Worm (Caenorhabditis elegans) whole organism, midembryonic: ENCODE measurements around the gene mlt-11.

Experiments
- T22C8.4 ChIP-seq: fragments of 200-800 bp; sonication (Bioruptor generic); IDR thresholded peaks from 2 replicates; pipeline ENCODE4 v1.3.6; 2022; ENCODE audit warnings: missing genetic modification characterization, missing compliant biosample characterization
- cog-1 ChIP-seq: sonication (generic microtip); optimal IDR thresholded peaks from 2 replicates; lab custom pipeline; 2016; ENCODE audit warnings: missing genetic modification characterization, missing compliant biosample characterization
- flt-1 ChIP-seq: fragments of 200-800 bp; sonication (Bioruptor generic); IDR thresholded peaks from 2 replicates; pipeline ENCODE4 v1.3.6; 2022; ENCODE audit warnings: missing genetic modification characterization, missing compliant biosample characterization
- klf-2 ChIP-seq: fragments of 200-800 bp; sonication (Bioruptor generic); conservative IDR thresholded peaks from 2 replicates; pipeline ENCODE4 v1.3.6; 2022; ENCODE audit warnings: missing genetic modification reagents, missing genetic modification characterization, missing compliant biosample characterization
- med-1 ChIP-seq: sonication (generic microtip); optimal IDR thresholded peaks from 2 replicates; lab custom pipeline; 2017; ENCODE audit warnings: missing genetic modification characterization, mild to moderate bottlenecking, missing compliant biosample characterization, antibody characterized with exemption, missing genetic modification reagents; ENCODE audit not compliant: insufficient read depth
- ref-1 ChIP-seq: fragments of 200-800 bp; sonication (Bioruptor generic); conservative IDR thresholded peaks from 2 replicates; pipeline ENCODE4 v1.3.6; 2022; ENCODE audit warnings: missing genetic modification reagents, missing genetic modification characterization, missing compliant biosample characterization
- tab-1 ChIP-seq: fragments of 200-800 bp; sonication (Bioruptor generic); IDR thresholded peaks from 2 replicates; pipeline ENCODE4 v1.3.6; 2022; ENCODE audit warnings: missing genetic modification characterization, missing compliant biosample characterization
- ztf-23 ChIP-seq: fragments of 200-800 bp; sonication (Bioruptor generic); IDR thresholded peaks from 2 replicates; pipeline ENCODE4 v1.3.6; 2022; ENCODE audit warnings: missing genetic modification reagents, missing genetic modification characterization, missing compliant biosample characterization
- ztf-29 ChIP-seq: fragments of 200-800 bp; sonication (Bioruptor generic); IDR thresholded peaks from 2 replicates; pipeline ENCODE4 v1.3.6; 2022; ENCODE audit warnings: missing genetic modification reagents, missing genetic modification characterization, missing compliant biosample characterization

The mlt-11 gene

ce11 chrV:20666905-20667304 lies at the start of gene mlt-11:
Gene mlt-11 (plus strand): TSS chrV:20667205.
- TF ChIP-seq ref-1 (GFP tag; lab: Robert Waterston, UW) (no peak), flt-1 (GFP tag; lab: Robert Waterston, UW) (no peak), med-1 (GFP tag; lab: Kevin White, UChicago) (no peak), tab-1 (GFP tag; lab: Robert Waterston, UW) (no peak), klf-2 (GFP tag; lab: Robert Waterston, UW) (no peak), ztf-29 (GFP tag; lab: Robert Waterston, UW) (no peak), ztf-23 (GFP tag; lab: Robert Waterston, UW) (no peak), T22C8.4 (no peak), cog-1 (tag; lab: Kevin White, UChicago) (no peak)

ce11 chrV:20618632-20619031 lies 48.4 kb upstream of the mlt-11 start, which contains the start of gene F46B3.7:
Gene F46B3.7 (minus strand): TSS chrV:20618732.
- TF ChIP-seq ztf-29 (GFP tag; lab: Robert Waterston, UW) (no peak), ref-1 (GFP tag; lab: Robert Waterston, UW) (no peak)

ce11 chrV:20623060-20623459 lies 43.9 kb upstream of the mlt-11 start, which contains the start of gene F46B3.8:
Gene F46B3.8 (minus strand): TSS chrV:20623160.
- no peak for TF ChIP-seq med-1 (GFP tag; lab: Kevin White, UChicago)

- TF ChIP-seq cog-1 (tag; lab: Kevin White, UChicago) (no peak), klf-2 (GFP tag; lab: Robert Waterston, UW) (no peak), med-1 (GFP tag; lab: Kevin White, UChicago) (no peak), ztf-29 (GFP tag; lab: Robert Waterston, UW) (no peak), T22C8.4 (no peak), ref-1 (GFP tag; lab: Robert Waterston, UW) (no peak), ztf-23 (GFP tag; lab: Robert Waterston, UW) (no peak), tab-1 (GFP tag; lab: Robert Waterston, UW) (no peak), flt-1 (GFP tag; lab: Robert Waterston, UW) (no peak)
These were observed 41.7 kb upstream of the mlt-11 start for ce11 chrV:20625260-20625659.

ce11 chrV:20626043-20626761 lies 40.8 kb upstream of the mlt-11 start, which contains the start of the genes F46B3.9 and srz-18:
Gene F46B3.9 (minus strand): TSS chrV:20626143.
Gene srz-18 (plus strand): TSS chrV:20626711.
- no peak for TF ChIP-seq ztf-23 (GFP tag; lab: Robert Waterston, UW)
- no peak for TF ChIP-seq ref-1 (GFP tag; lab: Robert Waterston, UW)
- TF ChIP-seq flt-1 (GFP tag; lab: Robert Waterston, UW), result no peak
- no peak for TF ChIP-seq tab-1 (GFP tag; lab: Robert Waterston, UW)
- TF ChIP-seq ztf-29 (GFP tag; lab: Robert Waterston, UW), result no peak
- no peak for TF ChIP-seq klf-2 (GFP tag; lab: Robert Waterston, UW)
- TF ChIP-seq T22C8.4, result no peak
- no peak for TF ChIP-seq cog-1 (tag; lab: Kevin White, UChicago)
- no peak for TF ChIP-seq med-1 (GFP tag; lab: Kevin White, UChicago)

- TF ChIP-seq ztf-23 (GFP tag; lab: Robert Waterston, UW) (no peak), klf-2 (GFP tag; lab: Robert Waterston, UW) (no peak), tab-1 (GFP tag; lab: Robert Waterston, UW) (no peak), med-1 (GFP tag; lab: Kevin White, UChicago) (no peak), ref-1 (GFP tag; lab: Robert Waterston, UW) (no peak), flt-1 (GFP tag; lab: Robert Waterston, UW) (no peak), cog-1 (tag; lab: Kevin White, UChicago) (no peak), ztf-29 (GFP tag; lab: Robert Waterston, UW) (no peak), T22C8.4 (no peak)
These were observed 35.8 kb upstream of the mlt-11 start, which contains the start of gene F46B3.14 for ce11 chrV:20631255-20631654. Gene F46B3.14 (minus strand): TSS chrV:20631355.

- TF ChIP-seq ztf-23 (GFP tag; lab: Robert Waterston, UW) (no peak), T22C8.4 (no peak), cog-1 (tag; lab: Kevin White, UChicago) (no peak), klf-2 (GFP tag; lab: Robert Waterston, UW) (no peak), flt-1 (GFP tag; lab: Robert Waterston, UW) (no peak), tab-1 (GFP tag; lab: Robert Waterston, UW) (no peak), ref-1 (GFP tag; lab: Robert Waterston, UW) (no peak), ztf-29 (GFP tag; lab: Robert Waterston, UW) (no peak), med-1 (GFP tag; lab: Kevin White, UChicago) (no peak)
These were observed 33.4 kb upstream of the mlt-11 start, which contains the start of gene F46B3.15 for ce11 chrV:20633619-20634018. Gene F46B3.15 (minus strand): TSS chrV:20633719.

- TF ChIP-seq flt-1 (GFP tag; lab: Robert Waterston, UW) (no peak), T22C8.4 (no peak), tab-1 (GFP tag; lab: Robert Waterston, UW) (no peak), ztf-29 (GFP tag; lab: Robert Waterston, UW) (no peak), cog-1 (tag; lab: Kevin White, UChicago) (no peak), klf-2 (GFP tag; lab: Robert Waterston, UW) (no peak), ztf-23 (GFP tag; lab: Robert Waterston, UW) (no peak), ref-1 (GFP tag; lab: Robert Waterston, UW) (no peak), med-1 (GFP tag; lab: Kevin White, UChicago) (no peak)
These were observed 32.7 kb upstream of the mlt-11 start, which contains the start of gene F46B3.16 for ce11 chrV:20634330-20634729. Gene F46B3.16 (plus strand): TSS chrV:20634630.

ce11 chrV:20636855-20637254 lies 30.1 kb upstream of the mlt-11 start, which contains the start of gene ttr-13:
Gene ttr-13 (minus strand): TSS chrV:20636955.
- TF ChIP-seq klf-2 (GFP tag; lab: Robert Waterston, UW) (no peak), ztf-23 (GFP tag; lab: Robert Waterston, UW) (no peak), T22C8.4 (no peak), cog-1 (tag; lab: Kevin White, UChicago) (no peak), med-1 (GFP tag; lab: Kevin White, UChicago) (no peak), ztf-29 (GFP tag; lab: Robert Waterston, UW) (no peak), flt-1 (GFP tag; lab: Robert Waterston, UW) (no peak), tab-1 (GFP tag; lab: Robert Waterston, UW) (no peak), ref-1 (GFP tag; lab: Robert Waterston, UW) (no peak)
